Fruit fly (Drosophila melanogaster): ENCODE results near the gene CG6763.

The CG6763 gene

DNA sequence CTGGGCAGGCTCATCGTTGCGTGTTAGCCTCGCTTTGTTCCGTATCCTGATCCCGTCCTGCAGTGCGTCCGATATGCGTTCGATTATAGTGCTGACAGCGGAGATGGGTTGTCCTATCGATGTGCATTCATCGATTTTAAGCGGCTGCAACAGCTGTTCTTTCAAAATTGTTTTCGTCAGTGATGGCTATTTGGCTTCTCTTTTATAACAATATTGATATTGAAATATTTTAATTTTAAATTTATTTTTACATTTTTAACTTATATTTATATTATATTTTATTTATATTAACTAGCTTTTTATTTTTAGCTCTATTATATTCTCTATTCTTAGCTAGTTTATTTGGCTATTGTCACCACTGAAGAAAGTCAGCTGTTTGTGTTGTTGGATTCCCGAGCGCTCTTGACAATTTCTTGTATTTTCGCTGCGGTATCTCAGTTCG lies 25.8 kb upstream of the CG6763 start, which contains the start of the genes wda and Pex11c (continued):
- TF ChIP-seq slp2 (GFP tag; optimal IDR thresholded peaks at IDR 0.05) (no peak), CG8478 (optimal IDR thresholded peaks at IDR 0.05) (no peak), gsb-n (tag; optimal IDR thresholded peaks at IDR 0.05) (peak; percentile 95), Xrp1 (GFP tag; IDR thresholded peaks at IDR 0.05) (peak; percentile 95), CG18262 (tag; optimal IDR thresholded peaks at IDR 0.05) (peak; percentile 94), lbe (GFP tag; optimal IDR thresholded peaks at IDR 0.05) (peak; percentile 85), CG9797 (GFP tag; optimal IDR thresholded peaks at IDR 0.05) (no peak), croc (GFP tag; conservative IDR thresholded peaks at IDR 0.05) (peak; percentile 88), ci (GFP tag; IDR thresholded peaks at IDR 0.05) (peak; percentile 78; the same call in 2 of the 3 replicates), CG12155 (GFP tag; optimal IDR thresholded peaks at IDR 0.05) (peak; percentile 83), amos (GFP tag; IDR thresholded peaks at IDR 0.05; ENCODE audit: partially characterized antibody) (peak; percentile 77), crc (GFP tag; optimal IDR thresholded peaks at IDR 0.05) (no peak), org-1 (GFP tag; optimal IDR thresholded peaks at IDR 0.05) (peak; percentile 55), MESR4 (GFP tag; optimal IDR thresholded peaks at IDR 0.05) (peak; percentile 48), lab (GFP tag; optimal IDR thresholded peaks at IDR 0.05) (peak; percentile 85), CG6765 (GFP tag; optimal IDR thresholded peaks at IDR 0.05) (peak; percentile 65), CHES-1-like (GFP tag; optimal IDR thresholded peaks at IDR 0.05) (peak; percentile 61), CG13775 (GFP tag; optimal IDR thresholded peaks at IDR 0.05) (peak; percentile 93), Tbp (GFP tag; optimal IDR thresholded peaks at IDR 0.05) (no peak), pros (GFP tag; optimal IDR thresholded peaks at IDR 0.05) (no peak), CG8281 (tag; optimal IDR thresholded peaks at IDR 0.05) (peak; percentile 73), wor (GFP tag; IDR thresholded peaks at IDR 0.05) (peak; percentile 72), fd102C (GFP tag; optimal IDR thresholded peaks at IDR 0.05) (peak; percentile 59), CG7556 (GFP tag; optimal IDR thresholded peaks at IDR 0.05) (peak; percentile 92), CG6254 (GFP tag; optimal IDR thresholded peaks at IDR 0.05) (peak; percentile 72), NC2α (GFP tag; optimal IDR thresholded peaks at IDR 0.05) (no peak), CG34422 (GFP tag; IDR thresholded peaks at IDR 0.05) (peak; percentile 93), scrt (GFP tag; optimal IDR thresholded peaks at IDR 0.05) (peak; percentile 61), Doc3 (GFP tag; IDR thresholded peaks at IDR 0.05; ENCODE audit: partially characterized antibody) (peak; percentile 66; the same call in 1 of the 3 replicates), gcm2 (GFP tag; optimal IDR thresholded peaks at IDR 0.05) (no peak), CG3065 (GFP tag; optimal IDR thresholded peaks at IDR 0.05) (peak; percentile 60), pb (GFP tag; optimal IDR thresholded peaks at IDR 0.05) (no peak), Asciz (GFP tag; optimal IDR thresholded peaks at IDR 0.05) (peak; percentile 45), maf-S (GFP tag; optimal IDR thresholded peaks at IDR 0.05) (no peak), cas (GFP tag; IDR thresholded peaks at IDR 0.05) (peak; percentile 69; the same call in 1 of the 2 replicates), CG15601 (tag; optimal IDR thresholded peaks at IDR 0.05) (peak; percentile 89), sd (tag; optimal IDR thresholded peaks at IDR 0.05) (no peak), CG4617 (GFP tag; optimal IDR thresholded peaks at IDR 0.05; ENCODE audit: borderline replicate concordance) (peak; percentile 70), Mrtf (GFP tag; IDR thresholded peaks at IDR 0.05) (no peak; the same call in 2 of the 3 replicates), Sin3A (optimal IDR thresholded peaks at IDR 0.05) (no peak), nom (GFP tag; optimal IDR thresholded peaks at IDR 0.05) (no peak), hbn (GFP tag; IDR thresholded peaks at IDR 0.05; ENCODE audit: partially characterized antibody) (peak; percentile 54), NK7.1 (GFP tag; optimal IDR thresholded peaks at IDR 0.05) (no peak), CG2120 (GFP tag; optimal IDR thresholded peaks at IDR 0.05) (peak; percentile 78), ara (GFP tag; IDR thresholded peaks at IDR 0.05) (peak; percentile 68), ttk (GFP tag; IDR thresholded peaks at IDR 0.05) (no peak; the same call in 1 of the 2 replicates), Deaf1 (tag; optimal IDR thresholded peaks at IDR 0.05) (peak; percentile 68), btn (GFP tag; optimal IDR thresholded peaks at IDR 0.05) (no peak), schlank (tag; optimal IDR thresholded peaks at IDR 0.05) (no peak), caup (GFP tag; optimal IDR thresholded peaks at IDR 0.05; ENCODE audit: severe bottlenecking) (peak; percentile 82), corto (GFP tag; optimal IDR thresholded peaks at IDR 0.05) (peak; percentile 18)

Measured in whole organism, embryonic.